Fruit fly (Drosophila melanogaster) whole organism, embryonic: ENCODE measurements around the gene CG32647.

Experiments
- Asciz ChIP-seq: fragments of 200-800 bp; sonication (Bioruptor generic); optimal IDR thresholded peaks from 2 replicates; lab custom pipeline; 2017; ENCODE audit warnings: missing biosample characterization, mild to moderate bottlenecking, missing genetic modification characterization, missing genetic modification reagents
- Atf6 ChIP-seq: fragments of 200-800 bp; sonication (Bioruptor generic); IDR thresholded peaks from 2 replicates; pipeline ENCODE4 v1.3.6; 2022; ENCODE audit warnings: missing biosample characterization, missing genetic modification characterization
- CG10462 ChIP-seq: fragments of 200-800 bp; sonication (Bioruptor generic); optimal IDR thresholded peaks from 2 replicates; lab custom pipeline; 2016; ENCODE audit warnings: missing biosample characterization, missing genetic modification characterization
- CG12236 ChIP-seq: fragments of 200-800 bp; sonication (Bioruptor generic); optimal IDR thresholded peaks from 2 replicates; lab custom pipeline; 2016; ENCODE audit warnings: missing biosample characterization, missing genetic modification characterization
- CG12769 ChIP-seq: fragments of 200-800 bp; sonication (Bioruptor generic); optimal IDR thresholded peaks from 2 replicates; lab custom pipeline; 2019; ENCODE audit warnings: missing biosample characterization, mild to moderate bottlenecking, missing genetic modification characterization, moderate library complexity
- CG14667 ChIP-seq: fragments of 200-800 bp; sonication (Bioruptor generic); IDR thresholded peaks from 2 replicates; pipeline ENCODE4 v1.3.6; 2022; ENCODE audit warnings: missing biosample characterization, missing genetic modification characterization
- CG15479 ChIP-seq: fragments of 200-800 bp; sonication (Bioruptor generic); optimal IDR thresholded peaks from 3 replicates; lab custom pipeline; 2019; ENCODE audit warnings: missing biosample characterization, mild to moderate bottlenecking, missing genetic modification characterization, moderate library complexity
- CG1602 ChIP-seq: fragments of 200-800 bp; sonication (Bioruptor generic); optimal IDR thresholded peaks from 3 replicates; lab custom pipeline; 2016; ENCODE audit warnings: missing biosample characterization, missing genetic modification characterization
- CG1832 ChIP-seq: fragments of 200-800 bp; sonication (Bioruptor generic); optimal IDR thresholded peaks from 2 replicates; lab custom pipeline; 2017; ENCODE audit warnings: missing biosample characterization, mild to moderate bottlenecking, missing genetic modification characterization, inconsistent platforms
- CG2202 ChIP-seq: fragments of 200-800 bp; sonication (Bioruptor generic); optimal IDR thresholded peaks from 2 replicates; lab custom pipeline; 2018; ENCODE audit warnings: missing biosample characterization, mild to moderate bottlenecking, missing genetic modification characterization
- CG32772 ChIP-seq: fragments of 200-800 bp; sonication (Bioruptor generic); IDR thresholded peaks from 2 replicates; pipeline ENCODE4 v1.3.6; 2022; ENCODE audit warnings: missing biosample characterization, missing genetic modification characterization
- CG3838 ChIP-seq: fragments of 200-800 bp; sonication (Bioruptor generic); optimal IDR thresholded peaks from 3 replicates; lab custom pipeline; 2016; ENCODE audit warnings: missing biosample characterization, missing genetic modification characterization
- CG42726 ChIP-seq: fragments of 200-800 bp; sonication (Bioruptor generic); IDR thresholded peaks from 2 replicates; pipeline ENCODE4 v1.3.6; 2022; ENCODE audit warnings: missing biosample characterization, missing genetic modification characterization; ENCODE audit not compliant: partially characterized antibody
- CG43689 ChIP-seq: fragments of 200-800 bp; sonication (Bioruptor generic); IDR thresholded peaks from 2 replicates; pipeline ENCODE4 v1.3.6; 2022; ENCODE audit warnings: missing biosample characterization, missing genetic modification characterization
- CG5180 ChIP-seq: fragments of 200-800 bp; sonication (Bioruptor generic); optimal IDR thresholded peaks from 3 replicates; lab custom pipeline; 2017; ENCODE audit warnings: missing biosample characterization, missing genetic modification characterization, mild to moderate bottlenecking, moderate library complexity, missing genetic modification reagents
- CG7987 ChIP-seq: fragments of 200-800 bp; sonication (Bioruptor generic); optimal IDR thresholded peaks from 2 replicates; lab custom pipeline; 2018; ENCODE audit warnings: missing biosample characterization, mild to moderate bottlenecking, missing genetic modification characterization, moderate library complexity
- Gug ChIP-seq: fragments of 200-800 bp; sonication (Bioruptor generic); IDR thresholded peaks from 4 replicates; pipeline ENCODE4 v1.3.6; 2022; ENCODE audit warnings: missing biosample characterization, missing genetic modification characterization
- Hmr ChIP-seq: fragments of 200-800 bp; sonication (Bioruptor generic); optimal IDR thresholded peaks from 3 replicates; lab custom pipeline; 2017; ENCODE audit warnings: mild to moderate bottlenecking, missing biosample characterization, missing genetic modification reagents, missing genetic modification characterization
- Hr78 ChIP-seq, 2 experiments: fragments of 200-800 bp in 1 of 2; fragments of >200 bp in 1 of 2; sonication (Bioruptor generic) in 1 of 2; optimal IDR thresholded peaks; 2 replicates each; lab custom pipeline; 2017 to 2019; ENCODE audit warnings: missing biosample characterization in 2 of 2, missing genetic modification characterization in 2 of 2, mild to moderate bottlenecking in 1 of 2, moderate library complexity in 1 of 2
- Med ChIP-seq: fragments of 200-800 bp; sonication (Bioruptor generic); peaks from one replicate; lab custom pipeline; 2016; ENCODE audit warnings: missing biosample characterization, missing genetic modification characterization, mild to moderate bottlenecking, inconsistent platforms, moderate library complexity
- Opbp ChIP-seq: fragments of 200-800 bp; sonication (Bioruptor generic); IDR thresholded peaks from 3 replicates; pipeline ENCODE4 v1.3.6; 2022; ENCODE audit warnings: missing biosample characterization, missing genetic modification characterization; ENCODE audit not compliant: partially characterized antibody
- Optix ChIP-seq: fragments of 200-800 bp; sonication (Bioruptor generic); IDR thresholded peaks from 3 replicates; pipeline ENCODE4 v1.3.6; 2022; ENCODE audit warnings: missing biosample characterization, missing genetic modification characterization
- Spps ChIP-seq: fragments of 200-800 bp; sonication (Bioruptor generic); optimal IDR thresholded peaks from 2 replicates; lab custom pipeline; 2018; ENCODE audit warnings: missing biosample characterization, mild to moderate bottlenecking, missing genetic modification characterization
- btn ChIP-seq: fragments of 200-800 bp; sonication (Bioruptor generic); optimal IDR thresholded peaks from 2 replicates; lab custom pipeline; 2016; ENCODE audit warnings: missing biosample characterization, missing genetic modification characterization
- caup ChIP-seq: fragments of 200-800 bp; sonication (Bioruptor generic); optimal IDR thresholded peaks from 3 replicates; lab custom pipeline; 2017; ENCODE audit warnings: missing biosample characterization, mild to moderate bottlenecking, missing genetic modification characterization, moderate library complexity; ENCODE audit not compliant: severe bottlenecking
- chinmo ChIP-seq: fragments of 200-800 bp; sonication (Bioruptor generic); IDR thresholded peaks from 4 replicates; pipeline ENCODE4 v1.3.6; 2022; ENCODE audit warnings: missing biosample characterization, missing genetic modification characterization; ENCODE audit not compliant: partially characterized antibody
- chm ChIP-seq: fragments of 200-800 bp; sonication (Bioruptor generic); IDR thresholded peaks from 2 replicates; pipeline ENCODE4 v1.3.6; 2022; ENCODE audit warnings: missing biosample characterization, missing genetic modification characterization
- crc ChIP-seq: fragments of 200-800 bp; sonication (Bioruptor generic); optimal IDR thresholded peaks from 2 replicates; lab custom pipeline; 2016; ENCODE audit warnings: missing biosample characterization, missing genetic modification characterization
- cwo ChIP-seq: fragments of 200-800 bp; sonication (Bioruptor generic); optimal IDR thresholded peaks from 3 replicates; lab custom pipeline; 2017; ENCODE audit warnings: missing biosample characterization, missing genetic modification characterization, mild to moderate bottlenecking, moderate library complexity, missing genetic modification reagents
- dan ChIP-seq: fragments of 200-800 bp; sonication (Bioruptor generic); IDR thresholded peaks from 2 replicates; pipeline ENCODE4 v1.3.6; 2022; ENCODE audit warnings: missing biosample characterization, missing genetic modification characterization
- eyg ChIP-seq: fragments of 200-800 bp; sonication (Bioruptor generic); optimal IDR thresholded peaks from 3 replicates; lab custom pipeline; 2016; ENCODE audit warnings: missing biosample characterization, missing genetic modification characterization
- insv ChIP-seq, 2 experiments: fragments of 200-800 bp; sonication (Bioruptor generic); optimal IDR thresholded peaks; 3 replicates each; lab custom pipeline; 2016 to 2018; ENCODE audit warnings: missing biosample characterization in 2 of 2, missing genetic modification characterization in 2 of 2
- ken ChIP-seq: fragments of 200-800 bp; sonication (Bioruptor generic); IDR thresholded peaks from 3 replicates; pipeline ENCODE4 v1.3.6; 2022; ENCODE audit warnings: missing biosample characterization, missing genetic modification characterization
- kni ChIP-seq: fragments of 200-800 bp; sonication (Bioruptor generic); optimal IDR thresholded peaks from 3 replicates; lab custom pipeline; 2017; ENCODE audit warnings: mild to moderate bottlenecking, missing biosample characterization, missing genetic modification reagents, missing genetic modification characterization
- nau ChIP-seq: fragments of 200-800 bp; sonication (Bioruptor generic); optimal IDR thresholded peaks from 3 replicates; lab custom pipeline; 2017; ENCODE audit warnings: missing biosample characterization, mild to moderate bottlenecking, missing genetic modification characterization, missing genetic modification reagents
- nerfin-1 ChIP-seq: fragments of 200-800 bp; sonication (Bioruptor generic); optimal IDR thresholded peaks from 3 replicates; lab custom pipeline; 2019; ENCODE audit warnings: missing biosample characterization, mild to moderate bottlenecking, missing genetic modification characterization, moderate library complexity
- nerfin-2 ChIP-seq: fragments of 200-800 bp; sonication (Bioruptor generic); IDR thresholded peaks from 2 replicates; pipeline ENCODE4 v1.3.6; 2022; ENCODE audit warnings: missing biosample characterization, missing genetic modification characterization; ENCODE audit not compliant: partially characterized antibody
- peb ChIP-seq: fragments of 200-800 bp; sonication (Bioruptor generic); IDR thresholded peaks from 2 replicates; pipeline ENCODE4 v1.3.6; 2022; ENCODE audit warnings: missing biosample characterization, missing genetic modification characterization
- pnt ChIP-seq: fragments of 200-800 bp; sonication (Bioruptor generic); optimal IDR thresholded peaks from 3 replicates; lab custom pipeline; 2016; ENCODE audit warnings: missing biosample characterization, missing genetic modification characterization
- sd ChIP-seq: fragments of 200-800 bp; sonication (Bioruptor generic); optimal IDR thresholded peaks from 3 replicates; lab custom pipeline; 2018; ENCODE audit warnings: missing biosample characterization, mild to moderate bottlenecking, missing genetic modification characterization, moderate library complexity

CG32647 gene

dm6 chrX:12760466-12761133 is 24.2 kb downstream of the CG32647 start, which contains the start of gene Paics (continued):
- TF ChIP-seq Atf6 (GFP tag; lab: Robert Waterston, UW) (0 out of 2 replicates have a peak, but pooled peaks have one; percentile 27), chm (no peak), chinmo (GFP tag; lab: Robert Waterston, UW) (peak; percentile 93), cwo (GFP tag; lab: Kevin White, UChicago) (peak; percentile 74), caup (no peak), sd (no peak), nerfin-1 (no peak), CG3838 (GFP tag; lab: Kevin White, UChicago) (no peak), Opbp (0 out of 3 replicates have a peak, but pooled peaks have one; percentile 29), CG32772 (GFP tag; lab: Robert Waterston, UW) (no peak), peb (GFP tag; lab: Robert Waterston, UW) (no peak), insv (GFP tag; optimal IDR thresholded peaks at IDR 0.05; lab: Kevin White, UChicago) (no peak), Asciz (no peak), CG7987 (GFP tag; lab: Kevin White, UChicago) (no peak), nerfin-2 (no peak), CG12769 (no peak), Hmr (GFP tag; lab: Kevin White, UChicago) (no peak), CG1832 (peak; percentile 31), kni (no peak), CG43689 (no peak), CG1602 (GFP tag; lab: Kevin White, UChicago) (no peak), CG42726 (peak; percentile 47; the same call in 1 of the 2 replicates), btn (no peak), pnt (GFP tag; lab: Kevin White, UChicago) (no peak), crc (GFP tag; lab: Kevin White, UChicago) (no peak), Gug (GFP tag; lab: Robert Waterston, UW) (no peak), eyg (GFP tag; lab: Kevin White, UChicago) (no peak), CG14667 (no peak), dan (GFP tag; lab: Robert Waterston, UW) (no peak), Spps (tag; lab: Kevin White, UChicago) (no peak), CG10462 (GFP tag; lab: Kevin White, UChicago) (no peak), CG12236 (GFP tag; lab: Kevin White, UChicago) (no peak), nau (GFP tag; lab: Kevin White, UChicago) (no peak)

DNA sequence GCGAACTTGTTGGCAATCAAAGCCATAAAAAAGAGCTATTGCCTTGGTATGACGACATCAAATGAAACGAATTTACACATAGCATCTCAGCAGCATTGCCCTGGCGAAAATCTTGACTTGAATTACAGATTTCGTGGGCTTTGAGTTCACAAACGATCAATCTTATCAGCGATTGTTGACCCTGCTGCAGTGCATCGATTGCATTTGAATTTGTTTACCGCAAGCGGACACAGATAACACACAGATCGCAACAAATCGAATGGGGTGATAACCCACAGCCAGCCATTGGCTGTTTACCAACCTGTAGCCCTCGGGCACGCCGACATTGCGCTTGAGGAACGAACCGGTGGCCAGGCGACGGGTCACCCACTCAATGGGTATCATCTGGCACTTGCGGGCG is 25.6 kb downstream of the CG32647 start:
- peak; percentile 32 for TF ChIP-seq CG15479 (GFP tag; lab: Kevin White, UChicago)
- TF ChIP-seq CG43689: no peak
- peak in 1 of 2 experiments; percentile 30 for TF ChIP-seq Hr78 (GFP tag; optimal IDR thresholded peaks at IDR 0.05; lab: Kevin White, UChicago)
- TF ChIP-seq CG5180 (GFP tag; lab: Kevin White, UChicago): no peak
- peak; percentile 39 for TF ChIP-seq Med (GFP tag; lab: Kevin White, UChicago)
- no peak for TF ChIP-seq Optix (GFP tag; lab: Robert Waterston, UW)
- no peak for TF ChIP-seq ken (GFP tag; lab: Robert Waterston, UW)
- no peak for TF ChIP-seq Hmr (GFP tag; lab: Kevin White, UChicago)
- TF ChIP-seq CG2202: no peak
